Worm (Caenorhabditis elegans) whole organism, midembryonic: ENCODE data around the gene ZK930.6.

Experiments used
- T22C8.4 ChIP-seq: fragments of 200-800 bp; sonication (Bioruptor generic); IDR thresholded peaks from 2 replicates; pipeline ENCODE4 v1.3.6; 2022; ENCODE audit warnings: missing genetic modification characterization, missing compliant biosample characterization
- cog-1 ChIP-seq: sonication (generic microtip); optimal IDR thresholded peaks from 2 replicates; lab custom pipeline; 2016; ENCODE audit warnings: missing genetic modification characterization, missing compliant biosample characterization
- flt-1 ChIP-seq: fragments of 200-800 bp; sonication (Bioruptor generic); IDR thresholded peaks from 2 replicates; pipeline ENCODE4 v1.3.6; 2022; ENCODE audit warnings: missing genetic modification characterization, missing compliant biosample characterization
- klf-2 ChIP-seq: fragments of 200-800 bp; sonication (Bioruptor generic); conservative IDR thresholded peaks from 2 replicates; pipeline ENCODE4 v1.3.6; 2022; ENCODE audit warnings: missing genetic modification reagents, missing genetic modification characterization, missing compliant biosample characterization
- med-1 ChIP-seq: sonication (generic microtip); optimal IDR thresholded peaks from 2 replicates; lab custom pipeline; 2017; ENCODE audit warnings: missing genetic modification characterization, mild to moderate bottlenecking, missing compliant biosample characterization, antibody characterized with exemption, missing genetic modification reagents; ENCODE audit not compliant: insufficient read depth
- ref-1 ChIP-seq: fragments of 200-800 bp; sonication (Bioruptor generic); conservative IDR thresholded peaks from 2 replicates; pipeline ENCODE4 v1.3.6; 2022; ENCODE audit warnings: missing genetic modification reagents, missing genetic modification characterization, missing compliant biosample characterization
- tab-1 ChIP-seq: fragments of 200-800 bp; sonication (Bioruptor generic); IDR thresholded peaks from 2 replicates; pipeline ENCODE4 v1.3.6; 2022; ENCODE audit warnings: missing genetic modification characterization, missing compliant biosample characterization
- ztf-23 ChIP-seq: fragments of 200-800 bp; sonication (Bioruptor generic); IDR thresholded peaks from 2 replicates; pipeline ENCODE4 v1.3.6; 2022; ENCODE audit warnings: missing genetic modification reagents, missing genetic modification characterization, missing compliant biosample characterization
- ztf-29 ChIP-seq: fragments of 200-800 bp; sonication (Bioruptor generic); IDR thresholded peaks from 2 replicates; pipeline ENCODE4 v1.3.6; 2022; ENCODE audit warnings: missing genetic modification reagents, missing genetic modification characterization, missing compliant biosample characterization

ZK930.6 gene

DNA sequence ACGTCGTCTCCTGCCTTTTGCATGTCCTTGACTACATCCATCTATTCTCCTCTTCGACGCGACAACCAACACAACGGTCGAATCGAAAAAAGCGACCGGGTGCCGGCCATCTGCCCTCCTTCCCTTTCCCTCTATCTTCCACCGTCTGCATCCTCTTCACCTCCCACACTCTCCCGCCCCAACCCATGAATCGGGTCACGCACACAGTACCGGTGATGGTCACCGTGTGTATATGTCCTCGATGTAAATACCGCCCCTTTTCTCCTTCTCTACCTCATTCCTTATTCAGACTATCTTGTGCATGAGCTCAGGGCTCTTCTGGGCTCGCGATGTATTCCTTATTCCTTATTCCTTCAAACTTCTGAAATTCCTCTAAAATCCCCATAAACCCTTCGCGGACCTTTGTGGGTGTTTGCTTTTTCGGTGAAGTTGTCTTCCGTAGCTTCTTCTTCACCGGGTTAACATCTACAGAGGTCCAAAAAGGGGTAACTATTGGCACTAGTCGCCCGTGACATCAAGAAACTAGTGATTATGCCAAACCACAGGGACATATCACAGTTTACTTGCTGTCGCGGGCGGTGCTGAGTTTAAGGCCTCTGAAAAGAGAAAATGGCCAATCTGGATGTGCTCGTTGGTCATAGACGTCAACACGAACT, 5.8 kb downstream of the ZK930.6 start:
- TF ChIP-seq flt-1 (peak; percentile 40; the same call in 1 of the 2 replicates), klf-2 (no peak)

- TF ChIP-seq T22C8.4 (GFP tag; lab: Robert Waterston, UW) = no peak
- no peak for TF ChIP-seq ztf-23 (GFP tag; lab: Robert Waterston, UW)
- no peak for TF ChIP-seq ztf-29
- no peak for TF ChIP-seq klf-2
- no peak for TF ChIP-seq med-1
- TF ChIP-seq flt-1 = 0 out of 2 replicates have a peak, but pooled peaks have one; percentile 55
- TF ChIP-seq cog-1 = no peak
- TF ChIP-seq ref-1 = no peak
Measured at ce11 chrII:11890596-11890995, 6.8 kb downstream of the ZK930.6 start.

- TF ChIP-seq T22C8.4 (GFP tag; lab: Robert Waterston, UW) (no peak), klf-2 (no peak), cog-1 (no peak), ztf-23 (GFP tag; lab: Robert Waterston, UW) (no peak), med-1 (no peak), flt-1 (no peak), ref-1 (no peak), ztf-29 (no peak), tab-1 (GFP tag; lab: Robert Waterston, UW) (no peak)
Measured at ce11 chrII:11893323-11893722, 9.6 kb downstream of the ZK930.6 start, which contains the start of gene ZK930.2. TSS of gene ZK930.2 (minus strand) at chrII:11893423.

- TF ChIP-seq ref-1 (no peak), klf-2 (no peak), T22C8.4 (GFP tag; lab: Robert Waterston, UW) (no peak), cog-1 (no peak), med-1 (no peak), ztf-29 (no peak), ztf-23 (GFP tag; lab: Robert Waterston, UW) (no peak), flt-1 (no peak), tab-1 (GFP tag; lab: Robert Waterston, UW) (no peak)
Measured at ce11 chrII:11899761-11900160, 16.0 kb downstream of the ZK930.6 start.

DNA sequence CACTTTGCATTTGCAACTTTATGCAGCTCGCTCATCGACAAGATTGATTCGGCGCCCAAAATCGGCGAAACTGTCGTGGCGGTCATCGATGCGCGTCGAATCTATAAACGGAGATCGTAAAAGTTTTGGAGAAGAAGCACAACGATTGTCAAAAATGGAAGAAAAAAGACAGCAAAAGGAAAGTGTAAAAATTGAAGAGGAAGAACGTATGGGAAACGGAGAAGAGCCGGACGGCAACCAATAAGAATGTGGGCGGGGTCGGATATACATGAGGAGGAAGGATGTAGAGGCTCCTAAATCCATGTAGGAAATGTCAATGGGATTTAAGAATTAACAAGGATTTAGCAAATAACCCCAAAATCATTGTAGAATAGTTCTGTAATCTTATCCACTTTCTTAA, 17.4 kb downstream of the ZK930.6 start, which contains the start of gene vab-23:
vab-23 (minus strand) TSS at position 101 of the 400 bp plus-strand sequence.
- no peak for TF ChIP-seq cog-1
- TF ChIP-seq flt-1 = no peak
- TF ChIP-seq tab-1 (GFP tag; lab: Robert Waterston, UW) = no peak
- TF ChIP-seq ztf-29 = no peak

DNA sequence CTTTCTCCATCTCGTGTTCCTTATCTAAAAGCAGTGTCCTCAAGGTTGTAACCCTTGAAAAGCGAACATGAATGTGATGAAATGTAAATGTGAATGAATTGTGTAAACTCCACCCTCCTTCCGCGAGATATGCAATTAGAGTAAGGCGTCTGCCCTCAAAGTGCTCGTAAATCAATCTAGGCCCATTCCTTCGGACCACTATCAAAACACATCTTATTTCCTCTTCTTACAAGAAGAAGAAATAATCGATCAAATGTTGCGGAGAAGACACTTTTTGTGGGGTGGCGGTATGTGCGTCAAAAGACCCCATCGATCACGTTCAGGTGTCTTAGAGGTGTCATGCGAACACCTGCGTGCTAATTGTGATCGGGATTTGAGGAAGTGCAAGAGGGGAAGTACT, 18.5 kb downstream of the ZK930.6 start:
- TF ChIP-seq ztf-23 (GFP tag; lab: Robert Waterston, UW) = no peak
- no peak for TF ChIP-seq T22C8.4 (GFP tag; lab: Robert Waterston, UW)
- peak; percentile 31 for TF ChIP-seq cog-1
- TF ChIP-seq ztf-29 = no peak

DNA sequence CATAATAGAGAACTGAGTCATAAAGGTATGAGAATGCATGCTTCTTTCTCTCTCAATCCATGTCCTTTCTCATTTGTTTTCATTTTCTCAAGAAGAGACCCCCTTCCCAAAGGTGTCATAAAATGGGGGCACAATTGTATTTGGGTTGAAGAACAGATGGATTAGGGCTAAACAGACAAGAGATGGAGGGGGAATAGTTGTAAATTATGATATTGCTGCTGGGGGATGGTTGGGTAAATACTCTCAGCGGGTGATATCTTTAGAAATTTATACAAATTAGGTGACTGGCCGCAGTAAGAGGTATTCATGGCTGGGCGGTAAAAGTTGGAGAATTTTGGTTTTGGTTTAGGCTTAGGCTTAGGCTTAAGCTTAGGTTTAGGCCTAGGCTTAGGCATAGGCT, 21.3 kb downstream of the ZK930.6 start:
- no peak for TF ChIP-seq T22C8.4 (GFP tag; lab: Robert Waterston, UW)
- TF ChIP-seq ztf-29 = no peak; the same call in 1 of the 2 replicates
- TF ChIP-seq ztf-23 (GFP tag; lab: Robert Waterston, UW) = no peak
- no peak for TF ChIP-seq flt-1
- TF ChIP-seq med-1 = no peak
- no peak for TF ChIP-seq tab-1 (GFP tag; lab: Robert Waterston, UW)
- no peak for TF ChIP-seq ref-1
- TF ChIP-seq cog-1 = no peak
- TF ChIP-seq klf-2 = no peak

DNA sequence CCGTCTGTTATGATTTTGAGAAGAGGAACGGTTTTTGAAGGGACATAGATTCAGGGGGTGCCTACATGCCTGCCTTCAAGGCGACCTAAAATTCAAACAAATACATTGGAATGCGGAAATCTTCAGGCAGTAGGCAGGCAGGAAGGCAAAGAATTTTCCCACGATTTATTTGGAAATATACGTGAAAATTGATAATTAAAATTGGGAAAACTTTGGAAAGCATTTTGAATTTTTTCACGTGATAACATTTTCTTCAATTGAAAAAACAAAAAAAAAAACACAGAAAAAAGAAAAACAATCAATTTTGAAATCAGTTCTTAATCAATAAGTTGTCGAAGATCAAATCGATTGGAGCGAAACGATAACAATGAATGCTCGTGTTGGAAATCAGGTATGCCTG, 22.5 kb downstream of the ZK930.6 start, which contains the start of gene ZK930.4:
ZK930.4 (plus strand) TSS at position 301 of the 400 bp plus-strand sequence.
- no peak for TF ChIP-seq tab-1 (GFP tag; lab: Robert Waterston, UW)
- no peak for TF ChIP-seq flt-1
- no peak for TF ChIP-seq ref-1
- TF ChIP-seq ztf-29 = no peak
- TF ChIP-seq cog-1 = no peak
- no peak for TF ChIP-seq klf-2
- no peak for TF ChIP-seq ztf-23 (GFP tag; lab: Robert Waterston, UW)
- TF ChIP-seq med-1 = no peak
- TF ChIP-seq T22C8.4 (GFP tag; lab: Robert Waterston, UW) = no peak

DNA sequence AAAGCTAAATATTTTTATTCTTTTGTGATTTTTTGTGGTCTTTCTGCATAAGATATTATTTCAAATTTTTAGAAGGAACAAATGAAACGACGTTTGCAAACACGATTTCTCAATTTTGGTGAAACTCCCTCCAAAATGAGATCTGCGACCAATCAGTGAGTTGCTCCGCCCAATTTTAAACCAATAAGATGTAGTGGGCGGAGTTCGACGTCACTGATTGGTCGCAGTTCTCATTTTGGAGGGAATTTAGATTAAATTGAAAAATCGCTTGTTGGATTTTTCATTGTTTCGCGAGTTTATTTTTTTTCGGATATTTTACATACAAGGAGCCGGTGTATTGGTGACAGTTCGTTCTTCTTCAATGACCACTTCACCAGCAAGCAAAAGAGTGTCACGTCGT, 26.8 kb downstream of the ZK930.6 start:
- TF ChIP-seq ztf-29 (no peak), T22C8.4 (GFP tag; lab: Robert Waterston, UW) (no peak), med-1 (no peak), ztf-23 (GFP tag; lab: Robert Waterston, UW) (no peak), klf-2 (no peak), cog-1 (no peak), tab-1 (GFP tag; lab: Robert Waterston, UW) (no peak), flt-1 (no peak), ref-1 (no peak)

DNA sequence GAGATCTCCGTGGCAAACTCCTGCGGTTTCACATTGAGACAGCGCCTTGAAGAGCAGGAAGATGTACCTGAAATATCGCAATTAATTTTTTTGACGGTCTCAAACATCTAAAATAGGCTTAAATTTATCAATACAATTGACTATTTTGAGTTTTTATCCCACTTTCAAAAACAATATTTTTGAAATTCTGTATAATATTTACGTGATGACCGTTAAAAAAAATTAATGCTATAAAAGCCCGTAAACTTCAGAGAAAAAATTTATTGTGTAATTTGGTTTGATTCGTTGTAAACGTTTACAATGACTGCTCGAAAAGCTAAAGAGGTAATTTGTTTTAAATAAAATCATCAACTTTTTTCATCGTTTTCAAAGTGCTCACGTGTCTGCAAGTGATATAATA, 30.6 kb downstream of the ZK930.6 start, which contains the start of gene ZK930.7:
ZK930.7 (plus strand) TSS at position 301 of the 400 bp plus-strand sequence.
- TF ChIP-seq med-1 (no peak), ztf-23 (GFP tag; lab: Robert Waterston, UW) (no peak), flt-1 (no peak), klf-2 (no peak), T22C8.4 (GFP tag; lab: Robert Waterston, UW) (no peak)

ce11 chrII:11915770-11916554, 32.2 kb downstream of the ZK930.6 start, which contains the start of the genes vps-15 and hmg-12:
TSS of gene vps-15 (minus strand) at chrII:11915852.
TSS of gene hmg-12 (plus strand) at chrII:11916513.
- no peak for TF ChIP-seq T22C8.4 (GFP tag; lab: Robert Waterston, UW)
- no peak for TF ChIP-seq med-1
- TF ChIP-seq ztf-29 = no peak
- no peak for TF ChIP-seq ztf-23 (GFP tag; lab: Robert Waterston, UW)
- no peak for TF ChIP-seq flt-1
